Worm (Caenorhabditis elegans) whole organism, midembryonic: ENCODE measurements around the gene folt-3.
A peak's percentile ranks its signal among the peaks of the same experiment; 100 is the strongest.

Source experiments
- T22C8.4 ChIP-seq: fragments of 200-800 bp; sonication (Bioruptor generic); IDR thresholded peaks from 2 replicates; pipeline ENCODE4 v1.3.6; 2022; ENCODE audit warnings: missing genetic modification characterization, missing compliant biosample characterization
- cog-1 ChIP-seq: sonication (generic microtip); optimal IDR thresholded peaks from 2 replicates; lab custom pipeline; 2016; ENCODE audit warnings: missing genetic modification characterization, missing compliant biosample characterization
- flt-1 ChIP-seq: fragments of 200-800 bp; sonication (Bioruptor generic); IDR thresholded peaks from 2 replicates; pipeline ENCODE4 v1.3.6; 2022; ENCODE audit warnings: missing genetic modification characterization, missing compliant biosample characterization
- klf-2 ChIP-seq: fragments of 200-800 bp; sonication (Bioruptor generic); conservative IDR thresholded peaks from 2 replicates; pipeline ENCODE4 v1.3.6; 2022; ENCODE audit warnings: missing genetic modification reagents, missing genetic modification characterization, missing compliant biosample characterization
- med-1 ChIP-seq: sonication (generic microtip); optimal IDR thresholded peaks from 2 replicates; lab custom pipeline; 2017; ENCODE audit warnings: missing genetic modification characterization, mild to moderate bottlenecking, missing compliant biosample characterization, antibody characterized with exemption, missing genetic modification reagents; ENCODE audit not compliant: insufficient read depth
- ref-1 ChIP-seq: fragments of 200-800 bp; sonication (Bioruptor generic); conservative IDR thresholded peaks from 2 replicates; pipeline ENCODE4 v1.3.6; 2022; ENCODE audit warnings: missing genetic modification reagents, missing genetic modification characterization, missing compliant biosample characterization
- tab-1 ChIP-seq: fragments of 200-800 bp; sonication (Bioruptor generic); IDR thresholded peaks from 2 replicates; pipeline ENCODE4 v1.3.6; 2022; ENCODE audit warnings: missing genetic modification characterization, missing compliant biosample characterization
- ztf-23 ChIP-seq: fragments of 200-800 bp; sonication (Bioruptor generic); IDR thresholded peaks from 2 replicates; pipeline ENCODE4 v1.3.6; 2022; ENCODE audit warnings: missing genetic modification reagents, missing genetic modification characterization, missing compliant biosample characterization
- ztf-29 ChIP-seq: fragments of 200-800 bp; sonication (Bioruptor generic); IDR thresholded peaks from 2 replicates; pipeline ENCODE4 v1.3.6; 2022; ENCODE audit warnings: missing genetic modification reagents, missing genetic modification characterization, missing compliant biosample characterization

The folt-3 gene

DNA sequence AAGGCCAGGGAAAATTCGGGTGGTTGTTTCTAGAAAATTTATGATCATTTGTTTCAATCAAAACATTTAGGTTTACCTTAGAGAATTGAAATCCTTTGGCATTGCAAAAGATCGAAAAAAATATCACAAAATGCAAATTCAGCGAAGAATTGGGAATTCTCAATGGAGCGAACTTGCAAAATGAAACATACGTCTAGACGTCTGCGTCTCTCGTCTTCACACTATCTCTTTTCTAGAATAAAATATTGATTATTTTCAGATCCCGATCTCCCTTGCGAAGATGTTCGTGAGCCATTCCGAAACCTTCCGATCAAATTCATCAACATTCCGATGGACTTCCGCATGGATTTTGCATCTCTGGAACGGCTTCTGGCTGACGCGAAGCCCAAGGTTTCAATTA is 29.2 kb downstream of the folt-3 start, which contains the start of gene ets-6:
TSS of gene ets-6 (minus strand) at position 169 of the 400 bp plus-strand sequence.
- TF ChIP-seq T22C8.4 (peak; percentile 67), ztf-23 (GFP tag; lab: Robert Waterston, UW) (no peak)

ce11 chrV:7575563-7575962 is 34.0 kb downstream of the folt-3 start, which contains the start of the genes snu-66 and ints-9:
Gene snu-66 (minus strand): TSS chrV:7575670.
Gene ints-9 (plus strand): TSS chrV:7575802.
- TF ChIP-seq ztf-23 (GFP tag; lab: Robert Waterston, UW) (no peak), med-1 (GFP tag; lab: Kevin White, UChicago) (no peak), cog-1 (no peak), klf-2 (GFP tag; lab: Robert Waterston, UW) (no peak), tab-1 (no peak)

- TF ChIP-seq tab-1 = no peak
- no peak for TF ChIP-seq flt-1 (GFP tag; lab: Robert Waterston, UW)
- TF ChIP-seq med-1 (GFP tag; lab: Kevin White, UChicago) = no peak
- TF ChIP-seq ztf-29 (GFP tag; lab: Robert Waterston, UW) = no peak
- no peak for TF ChIP-seq ref-1 (GFP tag; lab: Robert Waterston, UW)
- TF ChIP-seq cog-1 = no peak
- no peak for TF ChIP-seq T22C8.4
- no peak for TF ChIP-seq klf-2 (GFP tag; lab: Robert Waterston, UW)
- no peak for TF ChIP-seq ztf-23 (GFP tag; lab: Robert Waterston, UW)
These were observed 38.6 kb downstream of the folt-3 start, which contains the start of gene F19F10.14 for ce11 chrV:7570955-7571354. Gene F19F10.14 (minus strand): TSS chrV:7571055.

ce11 chrV:7570290-7570689 is 39.3 kb downstream of the folt-3 start, which contains the start of gene clec-212:
Gene clec-212 (minus strand): TSS chrV:7570390.
- TF ChIP-seq T22C8.4 = no peak
- no peak for TF ChIP-seq ref-1 (GFP tag; lab: Robert Waterston, UW)
- TF ChIP-seq tab-1 = no peak
- no peak for TF ChIP-seq ztf-23 (GFP tag; lab: Robert Waterston, UW)
- TF ChIP-seq cog-1 = no peak
- no peak for TF ChIP-seq ztf-29 (GFP tag; lab: Robert Waterston, UW)
- TF ChIP-seq med-1 (GFP tag; lab: Kevin White, UChicago) = no peak
- TF ChIP-seq flt-1 (GFP tag; lab: Robert Waterston, UW) = no peak
- no peak for TF ChIP-seq klf-2 (GFP tag; lab: Robert Waterston, UW)

- TF ChIP-seq ztf-29 (GFP tag; lab: Robert Waterston, UW) (no peak), med-1 (GFP tag; lab: Kevin White, UChicago) (no peak), klf-2 (GFP tag; lab: Robert Waterston, UW) (no peak), tab-1 (no peak), flt-1 (GFP tag; lab: Robert Waterston, UW) (no peak), T22C8.4 (no peak), ref-1 (GFP tag; lab: Robert Waterston, UW) (no peak), ztf-23 (GFP tag; lab: Robert Waterston, UW) (no peak), cog-1 (no peak)
These were observed 46.6 kb downstream of the folt-3 start, which contains the start of gene F19F10.1 for ce11 chrV:7562947-7563346. Gene F19F10.1 (plus strand): TSS chrV:7563247.

ce11 chrV:7558693-7559092 is 50.9 kb downstream of the folt-3 start, which contains the start of gene ets-7:
Gene ets-7 (minus strand): TSS chrV:7558793.
- TF ChIP-seq T22C8.4 = no peak
- TF ChIP-seq klf-2 (GFP tag; lab: Robert Waterston, UW) = no peak
- no peak for TF ChIP-seq ztf-29 (GFP tag; lab: Robert Waterston, UW)
- no peak for TF ChIP-seq ztf-23 (GFP tag; lab: Robert Waterston, UW)
- TF ChIP-seq flt-1 (GFP tag; lab: Robert Waterston, UW) = no peak
- no peak for TF ChIP-seq ref-1 (GFP tag; lab: Robert Waterston, UW)
- TF ChIP-seq med-1 (GFP tag; lab: Kevin White, UChicago) = no peak
- TF ChIP-seq tab-1 = no peak
- TF ChIP-seq cog-1 = no peak

DNA sequence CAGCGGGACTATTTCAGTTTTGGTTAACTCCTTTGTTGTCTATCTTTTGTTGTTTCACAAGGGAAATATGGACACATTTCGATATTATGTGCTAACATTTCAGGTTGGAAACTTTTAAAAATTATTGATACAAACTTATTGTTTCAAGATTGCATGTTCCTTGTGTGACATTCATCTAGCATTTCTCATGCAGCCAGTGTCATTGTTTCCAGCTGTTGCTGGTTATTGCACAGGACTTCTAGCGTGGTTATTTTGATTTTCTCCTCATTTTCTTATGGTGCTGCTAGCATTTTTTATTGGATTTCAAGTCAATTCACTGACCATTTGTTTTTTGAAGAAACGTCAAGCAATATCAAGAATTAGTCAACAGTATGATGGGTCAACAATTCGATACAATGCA is 53.7 kb downstream of the folt-3 start:
- TF ChIP-seq tab-1 (no peak), ref-1 (GFP tag; lab: Robert Waterston, UW) (no peak), ztf-29 (GFP tag; lab: Robert Waterston, UW) (no peak), klf-2 (GFP tag; lab: Robert Waterston, UW) (no peak), T22C8.4 (no peak), cog-1 (no peak), flt-1 (GFP tag; lab: Robert Waterston, UW) (no peak), ztf-23 (GFP tag; lab: Robert Waterston, UW) (no peak), med-1 (GFP tag; lab: Kevin White, UChicago) (no peak)

DNA sequence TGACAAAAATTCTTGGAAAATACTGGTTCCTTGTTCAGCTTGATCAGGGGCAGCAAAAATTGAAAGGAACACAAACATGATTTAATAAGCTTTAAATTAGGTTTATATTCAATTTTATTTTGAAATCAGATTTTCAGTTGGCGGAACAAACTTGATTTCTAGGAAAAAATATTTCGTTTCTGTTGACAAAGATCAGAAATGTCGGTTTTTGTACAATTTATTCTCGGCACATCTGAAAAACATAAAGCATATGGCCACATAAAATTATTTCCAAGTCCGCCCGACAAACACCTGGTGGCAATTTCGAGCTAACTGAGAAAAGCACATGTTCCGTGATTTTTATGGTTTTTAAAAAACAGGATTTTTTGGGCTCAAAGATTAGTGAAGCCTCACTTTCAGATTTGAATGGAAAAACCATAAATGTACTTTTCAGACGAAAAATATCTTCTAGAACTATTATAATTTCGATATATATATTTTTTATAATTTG is 55.6 kb downstream of the folt-3 start, which contains the start of gene ttr-10:
TSS of gene ttr-10 (minus strand) at position 51 of the 490 bp plus-strand sequence.
- TF ChIP-seq cog-1 = no peak
- TF ChIP-seq med-1 (GFP tag; lab: Kevin White, UChicago) = no peak
- TF ChIP-seq ztf-23 (GFP tag; lab: Robert Waterston, UW) = no peak
- TF ChIP-seq ztf-29 (GFP tag; lab: Robert Waterston, UW) = no peak
- no peak for TF ChIP-seq T22C8.4
- no peak for TF ChIP-seq ref-1 (GFP tag; lab: Robert Waterston, UW)
- TF ChIP-seq tab-1 = no peak
- no peak for TF ChIP-seq klf-2 (GFP tag; lab: Robert Waterston, UW)
- no peak for TF ChIP-seq flt-1 (GFP tag; lab: Robert Waterston, UW)
